Worm (Caenorhabditis elegans) whole organism, L4 larva: ENCODE data around the gene eat-6.

Source experiments
- cey-2 ChIP-seq: sonication (generic microtip); optimal IDR thresholded peaks from 3 replicates; lab custom pipeline; 2017; ENCODE audit warnings: missing genetic modification characterization, mild to moderate bottlenecking, missing compliant biosample characterization, antibody characterized with exemption, borderline replicate concordance; ENCODE audit not compliant: insufficient read depth
- dmd-8 ChIP-seq: fragments of 200-800 bp; sonication (Bioruptor generic); IDR thresholded peaks from 2 replicates; pipeline ENCODE4 v1.3.6; 2022; ENCODE audit warnings: missing genetic modification characterization, missing compliant biosample characterization
- dve-1 ChIP-seq: sonication (generic microtip); optimal IDR thresholded peaks from 2 replicates; lab custom pipeline; 2017; ENCODE audit warnings: antibody characterized with exemption, mild to moderate bottlenecking, missing genetic modification characterization, missing compliant biosample characterization; ENCODE audit not compliant: insufficient read depth
- lim-7 ChIP-seq: fragments of 200-800 bp; sonication (Bioruptor generic); IDR thresholded peaks from 2 replicates; pipeline ENCODE4 v1.3.6; 2022; ENCODE audit warnings: missing genetic modification characterization, missing compliant biosample characterization
- nhr-28 ChIP-seq: fragments of 150-350 bp; optimal IDR thresholded peaks from 2 replicates; lab custom pipeline; 2014; ENCODE audit warnings: missing biosample characterization, missing genetic modification characterization
- nhr-76 ChIP-seq: fragments of 150-350 bp; optimal IDR thresholded peaks from 2 replicates; lab custom pipeline; 2014; ENCODE audit warnings: missing biosample characterization, missing genetic modification characterization
- nhr-77 ChIP-seq: fragments of 150-350 bp; optimal IDR thresholded peaks from 2 replicates; lab custom pipeline; 2014; ENCODE audit warnings: missing biosample characterization, missing genetic modification characterization

Gene eat-6

DNA sequence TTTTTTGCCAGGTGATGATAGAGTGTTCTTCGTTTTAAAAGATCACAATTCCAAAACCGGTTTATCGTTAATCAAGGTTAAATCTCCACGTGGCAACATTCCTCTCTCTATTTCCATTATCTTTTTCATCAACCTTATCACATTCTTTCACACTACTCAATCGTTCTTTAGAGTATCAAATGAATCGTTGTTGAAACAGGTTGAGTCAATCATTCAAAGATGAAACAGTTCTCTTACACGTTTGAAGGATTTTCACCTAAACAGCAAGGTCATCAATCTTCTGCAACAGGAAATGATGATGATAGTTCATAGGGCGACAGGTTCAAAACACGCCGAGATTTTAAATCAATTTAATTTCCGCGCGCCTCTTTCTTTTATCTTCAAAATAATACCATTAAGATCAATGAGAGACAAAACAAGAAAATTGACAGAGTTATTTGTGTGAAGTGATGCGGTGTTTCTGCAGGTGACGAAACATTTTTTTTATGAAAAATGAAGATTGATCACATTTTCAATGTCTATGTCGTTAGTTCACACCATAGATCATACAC lies 48.5 kb downstream of the eat-6 start (continued):
- TF ChIP-seq nhr-76 (tag; lab: Kevin White, UChicago) (peak; percentile 60), dve-1 (peak; percentile 94), cey-2 (tag; lab: Kevin White, UChicago) (peak; percentile 86), lim-7 (no peak), nhr-77 (peak; percentile 55), nhr-28 (tag; lab: Kevin White, UChicago) (peak; percentile 81), dmd-8 (no peak)
